Fruit fly (Drosophila melanogaster) whole organism, embryonic: ENCODE data around the gene hog.

ENCODE experiments used
- Antp ChIP-seq: fragments of 200-800 bp; sonication (Bioruptor generic); optimal IDR thresholded peaks from 3 replicates; lab custom pipeline; 2016; ENCODE audit warnings: missing biosample characterization, missing genetic modification characterization
- C15 ChIP-seq: fragments of 200-800 bp; sonication (Bioruptor generic); IDR thresholded peaks from 3 replicates; pipeline ENCODE4 v1.3.6; 2022; ENCODE audit warnings: missing biosample characterization, missing genetic modification characterization
- CG10321 ChIP-seq: fragments of 200-800 bp; sonication (Bioruptor generic); IDR thresholded peaks from 2 replicates; pipeline ENCODE4 v1.3.6; 2022; ENCODE audit warnings: missing biosample characterization, missing genetic modification characterization
- CG10366 ChIP-seq: fragments of 200-800 bp; sonication (Bioruptor generic); IDR thresholded peaks from 2 replicates; pipeline ENCODE4 v1.3.6; 2022; ENCODE audit warnings: missing biosample characterization, missing genetic modification characterization
- CG10462 ChIP-seq: fragments of 200-800 bp; sonication (Bioruptor generic); optimal IDR thresholded peaks from 2 replicates; lab custom pipeline; 2016; ENCODE audit warnings: missing biosample characterization, missing genetic modification characterization
- CG11560 ChIP-seq: fragments of 200-800 bp; sonication (Bioruptor generic); IDR thresholded peaks from 3 replicates; pipeline ENCODE4 v1.3.6; 2022; ENCODE audit warnings: missing biosample characterization, missing genetic modification characterization
- CG12236 ChIP-seq: fragments of 200-800 bp; sonication (Bioruptor generic); optimal IDR thresholded peaks from 2 replicates; lab custom pipeline; 2016; ENCODE audit warnings: missing biosample characterization, missing genetic modification characterization
- CG15269 ChIP-seq: fragments of 200-800 bp; sonication (Bioruptor generic); optimal IDR thresholded peaks from 2 replicates; lab custom pipeline; 2018; ENCODE audit warnings: missing biosample characterization, mild to moderate bottlenecking, missing genetic modification characterization, moderate library complexity
- CG18476 ChIP-seq: fragments of 200-800 bp; sonication (Bioruptor generic); optimal IDR thresholded peaks from 2 replicates; lab custom pipeline; 2016; ENCODE audit warnings: missing biosample characterization, mild to moderate bottlenecking, missing genetic modification characterization
- CG18599 ChIP-seq: fragments of 200-800 bp; sonication (Bioruptor generic); optimal IDR thresholded peaks from 3 replicates; lab custom pipeline; 2017; ENCODE audit warnings: missing biosample characterization, missing genetic modification characterization, mild to moderate bottlenecking, moderate library complexity, missing genetic modification reagents
- CG2116 ChIP-seq: fragments of 200-800 bp; sonication (Bioruptor generic); optimal IDR thresholded peaks from 3 replicates; lab custom pipeline; 2018; ENCODE audit warnings: missing biosample characterization, mild to moderate bottlenecking, missing genetic modification characterization
- CG2199 ChIP-seq: fragments of 200-800 bp; sonication (Bioruptor generic); IDR thresholded peaks from 3 replicates; pipeline ENCODE4 v1.3.6; 2022; ENCODE audit warnings: missing biosample characterization, missing genetic modification characterization
- CG31365 ChIP-seq: fragments of 200-800 bp; sonication (Bioruptor generic); optimal IDR thresholded peaks from 2 replicates; lab custom pipeline; 2018; ENCODE audit warnings: missing biosample characterization, mild to moderate bottlenecking, missing genetic modification characterization
- CG5953 ChIP-seq: fragments of 200-800 bp; sonication (Bioruptor generic); IDR thresholded peaks from 2 replicates; pipeline ENCODE4 v1.3.6; 2022; ENCODE audit warnings: missing biosample characterization, missing genetic modification characterization
- CG6683 ChIP-seq: fragments of 200-800 bp; sonication (Bioruptor generic); optimal IDR thresholded peaks from 2 replicates; lab custom pipeline; 2017; ENCODE audit warnings: missing biosample characterization, mild to moderate bottlenecking, missing genetic modification characterization, missing genetic modification reagents
- CG6765 ChIP-seq: fragments of 200-800 bp; sonication (Bioruptor generic); optimal IDR thresholded peaks from 3 replicates; lab custom pipeline; 2017; ENCODE audit warnings: missing biosample characterization, mild to moderate bottlenecking, missing genetic modification characterization
- CG7357 ChIP-seq: fragments of 200-800 bp; sonication (Bioruptor generic); IDR thresholded peaks from 3 replicates; pipeline ENCODE4 v1.3.6; 2022; ENCODE audit warnings: missing biosample characterization, missing genetic modification characterization
- CG7928 ChIP-seq: fragments of 200-800 bp; sonication (Bioruptor generic); optimal IDR thresholded peaks from 2 replicates; lab custom pipeline; 2017; ENCODE audit warnings: missing biosample characterization, mild to moderate bottlenecking, missing genetic modification characterization
- CG7963 ChIP-seq: fragments of 200-800 bp; sonication (Bioruptor generic); IDR thresholded peaks from 3 replicates; pipeline ENCODE4 v1.3.6; 2022; ENCODE audit warnings: missing biosample characterization, missing genetic modification characterization; ENCODE audit not compliant: partially characterized antibody
- CG8359 ChIP-seq: fragments of 200-800 bp; sonication (Bioruptor generic); optimal IDR thresholded peaks from 2 replicates; lab custom pipeline; 2017; ENCODE audit warnings: missing biosample characterization, mild to moderate bottlenecking, missing genetic modification characterization, borderline replicate concordance
- CG8924 ChIP-seq: fragments of 200-800 bp; optimal IDR thresholded peaks from 3 replicates; lab custom pipeline; 2019; ENCODE audit warnings: missing biosample characterization, mild to moderate bottlenecking, missing genetic modification characterization, moderate library complexity
- CG9215 ChIP-seq: fragments of 200-800 bp; sonication (Bioruptor generic); IDR thresholded peaks from 2 replicates; pipeline ENCODE4 v1.3.6; 2022; ENCODE audit warnings: missing biosample characterization, missing genetic modification characterization
- Camta ChIP-seq: fragments of 200-800 bp; sonication (Bioruptor generic); optimal IDR thresholded peaks from 2 replicates; lab custom pipeline; 2016; ENCODE audit warnings: missing biosample characterization, missing genetic modification characterization
- CrebB ChIP-seq: fragments of 200-800 bp; sonication (Bioruptor generic); optimal IDR thresholded peaks from 3 replicates; lab custom pipeline; 2018; ENCODE audit warnings: missing biosample characterization, mild to moderate bottlenecking, missing genetic modification characterization
- E2f2 ChIP-seq: fragments of 200-800 bp; sonication (Bioruptor generic); IDR thresholded peaks from 2 replicates; pipeline ENCODE4 v1.3.6; 2022; ENCODE audit warnings: missing biosample characterization, missing genetic modification characterization
- Fer2 ChIP-seq: fragments of 200-800 bp; sonication (Bioruptor generic); optimal IDR thresholded peaks from 2 replicates; lab custom pipeline; 2018; ENCODE audit warnings: missing biosample characterization, mild to moderate bottlenecking, missing genetic modification characterization, moderate library complexity
- Fer3 ChIP-seq: fragments of 200-800 bp; sonication (Bioruptor generic); optimal IDR thresholded peaks from 2 replicates; lab custom pipeline; 2018; ENCODE audit warnings: missing biosample characterization, mild to moderate bottlenecking, missing genetic modification characterization, moderate library complexity
- HmgD ChIP-seq: fragments of 200-800 bp; sonication (Bioruptor generic); optimal IDR thresholded peaks from 3 replicates; lab custom pipeline; 2016; ENCODE audit warnings: missing biosample characterization, missing genetic modification characterization
- Hr3 ChIP-seq: fragments of 200-800 bp; sonication (Bioruptor generic); optimal IDR thresholded peaks from 3 replicates; lab custom pipeline; 2016; ENCODE audit warnings: missing biosample characterization, missing genetic modification characterization
- Lhr ChIP-seq: fragments of 200-800 bp; sonication (Bioruptor generic); optimal IDR thresholded peaks from 3 replicates; lab custom pipeline; 2017; ENCODE audit warnings: mild to moderate bottlenecking, missing biosample characterization, missing genetic modification reagents, missing genetic modification characterization
- NC2β ChIP-seq: fragments of 200-800 bp; sonication (Bioruptor generic); optimal IDR thresholded peaks from 2 replicates; lab custom pipeline; 2016; ENCODE audit warnings: missing biosample characterization, missing genetic modification characterization
- Opbp ChIP-seq: fragments of 200-800 bp; sonication (Bioruptor generic); IDR thresholded peaks from 3 replicates; pipeline ENCODE4 v1.3.6; 2022; ENCODE audit warnings: missing biosample characterization, missing genetic modification characterization; ENCODE audit not compliant: partially characterized antibody
- Scr ChIP-seq: fragments of 200-800 bp; sonication (Bioruptor generic); IDR thresholded peaks from 2 replicates; pipeline ENCODE4 v1.3.6; 2022; ENCODE audit warnings: missing biosample characterization, missing genetic modification characterization; ENCODE audit not compliant: partially characterized antibody
- Six4 ChIP-seq: fragments of 200-800 bp; sonication (Bioruptor generic); optimal IDR thresholded peaks from 2 replicates; lab custom pipeline; 2016; ENCODE audit warnings: missing biosample characterization, missing genetic modification characterization
- Spps ChIP-seq: fragments of 200-800 bp; sonication (Bioruptor generic); optimal IDR thresholded peaks from 2 replicates; lab custom pipeline; 2018; ENCODE audit warnings: missing biosample characterization, mild to moderate bottlenecking, missing genetic modification characterization
- Sry-β ChIP-seq: fragments of 200-800 bp; sonication (Bioruptor generic); optimal IDR thresholded peaks from 2 replicates; lab custom pipeline; 2018; ENCODE audit warnings: missing biosample characterization, mild to moderate bottlenecking, missing genetic modification characterization, moderate library complexity
- Usf ChIP-seq: fragments of 200-800 bp; sonication (Bioruptor generic); optimal IDR thresholded peaks from 2 replicates; lab custom pipeline; 2017; ENCODE audit warnings: missing genotype, missing biosample characterization, missing genetic modification characterization
- cas ChIP-seq: fragments of 200-800 bp; sonication (Bioruptor generic); IDR thresholded peaks from 2 replicates; pipeline ENCODE4 v1.3.6; 2022; ENCODE audit warnings: missing biosample characterization, missing genetic modification characterization
- dati ChIP-seq: fragments of 200-800 bp; sonication (Bioruptor generic); IDR thresholded peaks from 2 replicates; pipeline ENCODE4 v1.3.6; 2022; ENCODE audit warnings: missing biosample characterization, missing genetic modification characterization
- eve ChIP-seq, 2 experiments: fragments of >200 bp; optimal IDR thresholded peaks; 2 replicates each; lab custom pipeline; 2017; ENCODE audit warnings: missing biosample characterization in 2 of 2, missing genetic modification characterization in 2 of 2
- ewg ChIP-seq: fragments of 200-800 bp; sonication (Bioruptor generic); optimal IDR thresholded peaks from 3 replicates; lab custom pipeline; 2017; ENCODE audit warnings: mild to moderate bottlenecking, missing biosample characterization, missing genetic modification reagents, missing genetic modification characterization
- kah ChIP-seq: fragments of 200-800 bp; sonication (Bioruptor generic); optimal IDR thresholded peaks from 2 replicates; lab custom pipeline; 2018; ENCODE audit warnings: missing biosample characterization, mild to moderate bottlenecking, missing genetic modification characterization
- nau ChIP-seq: fragments of 200-800 bp; sonication (Bioruptor generic); optimal IDR thresholded peaks from 3 replicates; lab custom pipeline; 2017; ENCODE audit warnings: missing biosample characterization, mild to moderate bottlenecking, missing genetic modification characterization, missing genetic modification reagents
- nom ChIP-seq: fragments of 200-800 bp; sonication (Bioruptor generic); optimal IDR thresholded peaks from 2 replicates; lab custom pipeline; 2017; ENCODE audit warnings: missing biosample characterization, missing genetic modification characterization, mild to moderate bottlenecking, moderate library complexity, missing genetic modification reagents
- otp ChIP-seq: fragments of 200-800 bp; sonication (Bioruptor generic); IDR thresholded peaks from 3 replicates; pipeline ENCODE4, ENCODE4 v1.3.6; 2022; ENCODE audit warnings: missing biosample characterization, missing genetic modification characterization
- pum ChIP-seq: fragments of 200-800 bp; sonication (Bioruptor generic); optimal IDR thresholded peaks from 2 replicates; lab custom pipeline; 2016; ENCODE audit warnings: missing biosample characterization, missing genetic modification characterization
- scrt ChIP-seq: fragments of 200-800 bp; sonication (Bioruptor generic); optimal IDR thresholded peaks from 2 replicates; lab custom pipeline; 2018; ENCODE audit warnings: missing biosample characterization, mild to moderate bottlenecking, missing genetic modification characterization, moderate library complexity
- tup ChIP-seq: fragments of 200-800 bp; sonication (Bioruptor generic); optimal IDR thresholded peaks from 2 replicates; lab custom pipeline; 2016; ENCODE audit warnings: missing biosample characterization, mild to moderate bottlenecking, missing genetic modification characterization, moderate library complexity
- unc-4 ChIP-seq: fragments of 200-800 bp; sonication (Bioruptor generic); IDR thresholded peaks from 2 replicates; pipeline ENCODE4 v1.3.6; 2022; ENCODE audit warnings: missing biosample characterization, missing genetic modification characterization; ENCODE audit not compliant: partially characterized antibody
- zen ChIP-seq: fragments of 200-800 bp; sonication (Bioruptor generic); optimal IDR thresholded peaks from 3 replicates; lab custom pipeline; 2018; ENCODE audit warnings: missing biosample characterization, mild to moderate bottlenecking, missing genetic modification characterization, moderate library complexity
- zf30C ChIP-seq: fragments of 200-800 bp; sonication (Bioruptor generic); optimal IDR thresholded peaks from 3 replicates; lab custom pipeline; 2018; ENCODE audit warnings: missing biosample characterization, mild to moderate bottlenecking, missing genetic modification characterization

hog gene

DNA sequence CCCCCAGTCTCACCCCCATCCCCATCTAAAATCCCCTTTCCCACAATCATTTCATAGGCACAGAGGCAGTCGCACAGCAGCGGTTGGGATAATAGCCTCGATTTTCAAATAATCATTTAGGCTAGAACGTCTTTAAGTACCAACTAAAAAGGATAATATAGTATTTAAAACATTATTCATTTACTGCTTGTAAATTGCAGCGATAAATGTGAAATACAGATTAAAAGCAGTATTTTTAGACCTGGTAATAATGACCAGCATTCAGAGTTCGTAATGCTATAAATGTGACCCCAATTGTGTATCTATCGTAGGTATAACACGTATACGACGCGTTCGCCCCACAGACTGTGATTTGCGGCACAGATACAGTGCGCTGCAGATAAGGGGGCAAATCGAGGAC is 8.8 kb upstream of the hog start (continued):
- peak; percentile 76 for TF ChIP-seq CG18599 (GFP tag; lab: Kevin White, UChicago)
- no peak for TF ChIP-seq CG31365
- no peak for TF ChIP-seq zf30C (GFP tag; lab: Kevin White, UChicago)
- no peak for TF ChIP-seq CG7357 (GFP tag; lab: Robert Waterston, UW)
- no peak for TF ChIP-seq NC2β (GFP tag; lab: Kevin White, UChicago)
- TF ChIP-seq CG7928 (GFP tag; lab: Kevin White, UChicago), result no peak
- peak; percentile 41 for TF ChIP-seq CG8924 (tag; lab: Kevin White, UChicago)
- TF ChIP-seq Spps (tag; lab: Kevin White, UChicago), result no peak
- no peak for TF ChIP-seq Hr3 (GFP tag; lab: Kevin White, UChicago)
- no peak for TF ChIP-seq C15
- TF ChIP-seq Six4 (GFP tag; lab: Kevin White, UChicago), result no peak
- no peak for TF ChIP-seq E2f2 (GFP tag; lab: Robert Waterston, UW)
- no peak for TF ChIP-seq Lhr (GFP tag; lab: Kevin White, UChicago)
- peak; percentile 29 for TF ChIP-seq Fer3 (tag; lab: Kevin White, UChicago)
- TF ChIP-seq cas (GFP tag; lab: Robert Waterston, UW), result no peak
- TF ChIP-seq CG8359 (GFP tag; lab: Kevin White, UChicago), result no peak
- TF ChIP-seq nom (GFP tag; lab: Kevin White, UChicago), result no peak
- no peak for TF ChIP-seq Antp (GFP tag; lab: Kevin White, UChicago)
- TF ChIP-seq unc-4, result no peak
- TF ChIP-seq CG5953 (GFP tag; lab: Robert Waterston, UW), result no peak
- TF ChIP-seq eve (GFP tag; optimal IDR thresholded peaks at IDR 0.05; lab: Kevin White, UChicago), result peak in 1 of 2 experiments; percentile 66
- no peak for TF ChIP-seq otp (GFP tag; lab: Robert Waterston, UW)
- TF ChIP-seq Sry-β (GFP tag; lab: Kevin White, UChicago), result no peak
- peak; percentile 2 for TF ChIP-seq Camta (GFP tag; lab: Kevin White, UChicago)
- no peak for TF ChIP-seq CrebB (tag; lab: Kevin White, UChicago)
- TF ChIP-seq zen (tag; lab: Kevin White, UChicago), result no peak
- TF ChIP-seq Usf (GFP tag; lab: Kevin White, UChicago), result no peak
- no peak for TF ChIP-seq dati (GFP tag; lab: Robert Waterston, UW)
- TF ChIP-seq CG15269 (tag; lab: Kevin White, UChicago), result peak; percentile 57
- peak; percentile 17 for TF ChIP-seq CG6683
- no peak for TF ChIP-seq CG6765
- no peak for TF ChIP-seq CG2199
- TF ChIP-seq Scr (GFP tag; lab: Robert Waterston, UW), result no peak
- no peak for TF ChIP-seq CG2116 (GFP tag; lab: Kevin White, UChicago)
- TF ChIP-seq scrt (GFP tag; lab: Kevin White, UChicago), result peak; percentile 43
- no peak for TF ChIP-seq CG7963 (GFP tag; lab: Robert Waterston, UW)
- TF ChIP-seq CG9215 (GFP tag; lab: Robert Waterston, UW), result no peak
- no peak for TF ChIP-seq CG12236 (GFP tag; lab: Kevin White, UChicago)
- no peak for TF ChIP-seq tup (GFP tag; lab: Kevin White, UChicago)
- TF ChIP-seq CG10462 (GFP tag; lab: Kevin White, UChicago), result no peak
- TF ChIP-seq Fer2, result no peak
- no peak for TF ChIP-seq CG11560 (tag; lab: Robert Waterston, UW)
- peak; percentile 16; the same call in 1 of the 2 replicates for TF ChIP-seq CG10366 (GFP tag; lab: Robert Waterston, UW)
- TF ChIP-seq nau (GFP tag; lab: Kevin White, UChicago), result peak; percentile 32
- TF ChIP-seq Opbp (GFP tag; lab: Robert Waterston, UW), result no peak
- no peak for TF ChIP-seq HmgD (GFP tag; lab: Kevin White, UChicago)
- no peak for TF ChIP-seq CG10321 (GFP tag; lab: Robert Waterston, UW)
- no peak for TF ChIP-seq kah (GFP tag; lab: Kevin White, UChicago)
- no peak for TF ChIP-seq CG18476 (GFP tag; lab: Kevin White, UChicago)
- TF ChIP-seq pum (GFP tag; lab: Kevin White, UChicago), result no peak
- TF ChIP-seq ewg, result no peak
